Fruit fly (Drosophila melanogaster) whole organism, embryonic: ENCODE data around the gene e.
A peak's percentile ranks its signal among the peaks of the same experiment; 100 is the strongest.

Experiments
- Atf-2 ChIP-seq: fragments of 200-800 bp; sonication (Bioruptor generic); optimal IDR thresholded peaks from 2 replicates; lab custom pipeline; 2016; ENCODE audit warnings: missing biosample characterization, missing genetic modification characterization
- Bteb2 ChIP-seq: fragments of 200-800 bp; sonication (Bioruptor generic); optimal IDR thresholded peaks from 2 replicates; lab custom pipeline; 2016; ENCODE audit warnings: missing biosample characterization, missing genetic modification characterization
- CG11247 ChIP-seq: fragments of 200-800 bp; sonication (Bioruptor generic); IDR thresholded peaks from 2 replicates; pipeline ENCODE4 v1.3.6; 2022; ENCODE audit warnings: missing biosample characterization, missing genetic modification characterization
- CG12391 ChIP-seq: fragments of 200-800 bp; sonication (Bioruptor generic); optimal IDR thresholded peaks from 3 replicates; lab custom pipeline; 2018; ENCODE audit warnings: missing biosample characterization, mild to moderate bottlenecking, missing genetic modification characterization, moderate library complexity
- CG12769 ChIP-seq: fragments of 200-800 bp; sonication (Bioruptor generic); optimal IDR thresholded peaks from 2 replicates; lab custom pipeline; 2019; ENCODE audit warnings: missing biosample characterization, mild to moderate bottlenecking, missing genetic modification characterization, moderate library complexity
- CG13287 ChIP-seq: fragments of 200-800 bp; sonication (Bioruptor generic); IDR thresholded peaks from 2 replicates; pipeline ENCODE4 v1.3.6; 2022; ENCODE audit warnings: missing biosample characterization, missing genetic modification characterization; ENCODE audit not compliant: partially characterized antibody
- CG13296 ChIP-seq: fragments of 200-800 bp; sonication (Bioruptor generic); optimal IDR thresholded peaks from 3 replicates; lab custom pipeline; 2018; ENCODE audit warnings: missing biosample characterization, mild to moderate bottlenecking, missing genetic modification characterization
- CG13424 ChIP-seq: fragments of 200-800 bp; sonication (Bioruptor generic); optimal IDR thresholded peaks from 2 replicates; lab custom pipeline; 2019; ENCODE audit warnings: missing biosample characterization, mild to moderate bottlenecking, missing genetic modification characterization, moderate library complexity
- CG14441 ChIP-seq: fragments of 200-800 bp; sonication (Bioruptor generic); IDR thresholded peaks from 2 replicates; pipeline ENCODE4 v1.3.6; 2022; ENCODE audit warnings: missing biosample characterization, missing genetic modification characterization
- CG14710 ChIP-seq: fragments of 200-800 bp; sonication (Bioruptor generic); optimal IDR thresholded peaks from 3 replicates; lab custom pipeline; 2019; ENCODE audit warnings: missing biosample characterization, mild to moderate bottlenecking, missing genetic modification characterization, moderate library complexity
- CG15696 ChIP-seq: fragments of 200-800 bp; sonication (Bioruptor generic); optimal IDR thresholded peaks from 2 replicates; lab custom pipeline; 2019; ENCODE audit warnings: missing biosample characterization, mild to moderate bottlenecking, missing genetic modification characterization, moderate library complexity
- CG1647 ChIP-seq: fragments of 200-800 bp; sonication (Bioruptor generic); optimal IDR thresholded peaks from 3 replicates; lab custom pipeline; 2016; ENCODE audit warnings: missing biosample characterization, missing genetic modification characterization
- CG16815 ChIP-seq: fragments of 200-800 bp; sonication (Bioruptor generic); optimal IDR thresholded peaks from 3 replicates; lab custom pipeline; 2017; ENCODE audit warnings: missing biosample characterization, mild to moderate bottlenecking, missing genetic modification characterization
- CG18262 ChIP-seq: fragments of 200-800 bp; optimal IDR thresholded peaks from 3 replicates; lab custom pipeline; 2019; ENCODE audit warnings: missing biosample characterization, mild to moderate bottlenecking, missing genetic modification characterization, moderate library complexity
- CG2875 ChIP-seq: fragments of 200-800 bp; sonication (Bioruptor generic); optimal IDR thresholded peaks from 2 replicates; lab custom pipeline; 2017; ENCODE audit warnings: missing biosample characterization, mild to moderate bottlenecking, missing genetic modification characterization, missing genetic modification reagents
- CG31441 ChIP-seq: fragments of 200-800 bp; sonication (Bioruptor generic); IDR thresholded peaks from 2 replicates; pipeline ENCODE4 v1.3.6; 2022; ENCODE audit warnings: missing biosample characterization, missing genetic modification characterization
- CG34376 ChIP-seq: fragments of 200-800 bp; sonication (Bioruptor generic); optimal IDR thresholded peaks from 2 replicates; lab custom pipeline; 2018; ENCODE audit warnings: missing biosample characterization, mild to moderate bottlenecking, missing genetic modification characterization
- CG7556 ChIP-seq: fragments of 200-800 bp; sonication (Bioruptor generic); optimal IDR thresholded peaks from 2 replicates; lab custom pipeline; 2017; ENCODE audit warnings: missing biosample characterization, mild to moderate bottlenecking, missing genetic modification characterization
- CG9727 ChIP-seq: fragments of 200-800 bp; sonication (Bioruptor generic); optimal IDR thresholded peaks from 3 replicates; lab custom pipeline; 2017; ENCODE audit warnings: missing biosample characterization, mild to moderate bottlenecking, missing genetic modification characterization
- Camta ChIP-seq: fragments of 200-800 bp; sonication (Bioruptor generic); optimal IDR thresholded peaks from 2 replicates; lab custom pipeline; 2016; ENCODE audit warnings: missing biosample characterization, missing genetic modification characterization
- CoRest ChIP-seq: fragments of 200-800 bp; sonication (Bioruptor generic); optimal IDR thresholded peaks from 3 replicates; lab custom pipeline; 2018; ENCODE audit warnings: missing biosample characterization, mild to moderate bottlenecking, missing genetic modification characterization, moderate library complexity
- E2f2 ChIP-seq: fragments of 200-800 bp; sonication (Bioruptor generic); IDR thresholded peaks from 2 replicates; pipeline ENCODE4 v1.3.6; 2022; ENCODE audit warnings: missing biosample characterization, missing genetic modification characterization
- HLH54F ChIP-seq: fragments of 200-800 bp; sonication (Bioruptor generic); optimal IDR thresholded peaks from 3 replicates; lab custom pipeline; 2016; ENCODE audit warnings: missing biosample characterization, missing genetic modification characterization
- HLHmδ ChIP-seq: fragments of 200-800 bp; sonication (Bioruptor generic); optimal IDR thresholded peaks from 2 replicates; lab custom pipeline; 2018; ENCODE audit warnings: missing biosample characterization, mild to moderate bottlenecking, missing genetic modification characterization, moderate library complexity
- Oli ChIP-seq: fragments of 200-800 bp; sonication (Bioruptor generic); optimal IDR thresholded peaks from 2 replicates; lab custom pipeline; 2018; ENCODE audit warnings: missing biosample characterization, mild to moderate bottlenecking, missing genetic modification characterization, moderate library complexity
- Sox100B ChIP-seq: fragments of 200-800 bp; sonication (Bioruptor generic); optimal IDR thresholded peaks from 3 replicates; lab custom pipeline; 2018; ENCODE audit warnings: missing biosample characterization, mild to moderate bottlenecking, missing genetic modification characterization
- Xrp1 ChIP-seq: fragments of 200-800 bp; sonication (Bioruptor generic); IDR thresholded peaks from 2 replicates; pipeline ENCODE4 v1.3.6; 2022; ENCODE audit warnings: missing biosample characterization, missing genetic modification characterization
- ab ChIP-seq: fragments of 200-800 bp; sonication (Bioruptor generic); optimal IDR thresholded peaks from 2 replicates; lab custom pipeline; 2016; ENCODE audit warnings: missing biosample characterization, missing genetic modification characterization
- abd-A ChIP-seq: fragments of 200-800 bp; sonication (Bioruptor generic); optimal IDR thresholded peaks from 3 replicates; lab custom pipeline; 2019; ENCODE audit warnings: missing biosample characterization, mild to moderate bottlenecking, missing genetic modification characterization, moderate library complexity
- bcd ChIP-seq: fragments of 200-800 bp; sonication (Bioruptor generic); optimal IDR thresholded peaks from 2 replicates; lab custom pipeline; 2017; ENCODE audit warnings: missing biosample characterization, mild to moderate bottlenecking, missing genetic modification characterization
- dysf ChIP-seq: fragments of 200-800 bp; sonication (Bioruptor generic); IDR thresholded peaks from 3 replicates; pipeline ENCODE4 v1.3.6; 2022; ENCODE audit warnings: missing biosample characterization, missing genetic modification characterization
- ftz-f1 ChIP-seq: fragments of 200-800 bp; sonication (Bioruptor generic); optimal IDR thresholded peaks from 2 replicates; lab custom pipeline; 2016; ENCODE audit warnings: missing biosample characterization, missing genetic modification characterization
- gce ChIP-seq: fragments of 200-800 bp; sonication (Bioruptor generic); IDR thresholded peaks from 3 replicates; pipeline ENCODE4 v1.3.6; 2022; ENCODE audit warnings: missing biosample characterization, missing genetic modification characterization
- gcm ChIP-seq: fragments of 200-800 bp; sonication (Bioruptor generic); optimal IDR thresholded peaks from 2 replicates; lab custom pipeline; 2019; ENCODE audit warnings: missing biosample characterization, mild to moderate bottlenecking, missing genetic modification characterization, moderate library complexity
- ham ChIP-seq: fragments of 200-800 bp; sonication (Bioruptor generic); IDR thresholded peaks from 2 replicates; pipeline ENCODE4 v1.3.6; 2022; ENCODE audit warnings: missing biosample characterization, missing genetic modification characterization
- hkb ChIP-seq, 2 experiments: fragments of 200-800 bp in 1 of 2; fragments of >200 bp in 1 of 2; sonication (Bioruptor generic) in 1 of 2; IDR thresholded peaks in 1 of 2; optimal IDR thresholded peaks in 1 of 2; 2 replicates each; pipeline versions ENCODE4 v1.3.6 to Lab custom; 2017 to 2022; ENCODE audit warnings: missing biosample characterization in 1 of 2, missing genetic modification characterization in 1 of 2
- jigr1 ChIP-seq: fragments of 200-800 bp; sonication (Bioruptor generic); IDR thresholded peaks from 3 replicates; pipeline ENCODE4 v1.3.6; 2022; ENCODE audit warnings: missing biosample characterization, missing genetic modification characterization
- jumu ChIP-seq: fragments of 200-800 bp; sonication (Bioruptor generic); optimal IDR thresholded peaks from 3 replicates; lab custom pipeline; 2016; ENCODE audit warnings: missing biosample characterization, missing genetic modification characterization
- kni ChIP-seq: fragments of 200-800 bp; sonication (Bioruptor generic); optimal IDR thresholded peaks from 3 replicates; lab custom pipeline; 2017; ENCODE audit warnings: mild to moderate bottlenecking, missing biosample characterization, missing genetic modification reagents, missing genetic modification characterization
- phol ChIP-seq: fragments of 200-800 bp; sonication (Bioruptor generic); optimal IDR thresholded peaks from 3 replicates; lab custom pipeline; 2018; ENCODE audit warnings: missing biosample characterization, mild to moderate bottlenecking, missing genetic modification characterization, moderate library complexity
- pros ChIP-seq: fragments of 200-800 bp; sonication (Bioruptor generic); optimal IDR thresholded peaks from 3 replicates; lab custom pipeline; 2019; ENCODE audit warnings: missing biosample characterization, mild to moderate bottlenecking, missing genetic modification characterization, moderate library complexity
- pum ChIP-seq: fragments of 200-800 bp; sonication (Bioruptor generic); optimal IDR thresholded peaks from 2 replicates; lab custom pipeline; 2016; ENCODE audit warnings: missing biosample characterization, missing genetic modification characterization
- pzg ChIP-seq: fragments of 200-800 bp; sonication (Bioruptor generic); optimal IDR thresholded peaks from 3 replicates; lab custom pipeline; 2018; ENCODE audit warnings: missing biosample characterization, mild to moderate bottlenecking, missing genetic modification characterization, moderate library complexity
- slp2 ChIP-seq: fragments of 200-800 bp; sonication (Bioruptor generic); optimal IDR thresholded peaks from 2 replicates; lab custom pipeline; 2016; ENCODE audit warnings: missing biosample characterization, missing genetic modification characterization
- so ChIP-seq: fragments of 200-800 bp; sonication (Bioruptor generic); IDR thresholded peaks from 3 replicates; pipeline ENCODE4 v1.3.6; 2022; ENCODE audit warnings: missing biosample characterization, missing genetic modification characterization
- tna ChIP-seq: fragments of 200-800 bp; sonication (Bioruptor generic); IDR thresholded peaks from 2 replicates; pipeline ENCODE4 v1.3.6; 2022; ENCODE audit warnings: missing biosample characterization, missing genetic modification characterization; ENCODE audit not compliant: partially characterized antibody
- ttk ChIP-seq: fragments of 200-800 bp; sonication (Bioruptor generic); IDR thresholded peaks from 2 replicates; pipeline ENCODE4 v2.1.2; 2022; ENCODE audit warnings: missing biosample characterization, missing genetic modification characterization
- vvl ChIP-seq: fragments of 200-800 bp; sonication (Bioruptor generic); IDR thresholded peaks from 2 replicates; pipeline ENCODE4 v1.3.6; 2022; ENCODE audit warnings: missing biosample characterization, missing genetic modification characterization
- wor ChIP-seq: fragments of 200-800 bp; sonication (Bioruptor generic); IDR thresholded peaks from 2 replicates; pipeline ENCODE4 v1.3.6; 2022; ENCODE audit warnings: missing biosample characterization, missing genetic modification characterization

Gene e

DNA sequence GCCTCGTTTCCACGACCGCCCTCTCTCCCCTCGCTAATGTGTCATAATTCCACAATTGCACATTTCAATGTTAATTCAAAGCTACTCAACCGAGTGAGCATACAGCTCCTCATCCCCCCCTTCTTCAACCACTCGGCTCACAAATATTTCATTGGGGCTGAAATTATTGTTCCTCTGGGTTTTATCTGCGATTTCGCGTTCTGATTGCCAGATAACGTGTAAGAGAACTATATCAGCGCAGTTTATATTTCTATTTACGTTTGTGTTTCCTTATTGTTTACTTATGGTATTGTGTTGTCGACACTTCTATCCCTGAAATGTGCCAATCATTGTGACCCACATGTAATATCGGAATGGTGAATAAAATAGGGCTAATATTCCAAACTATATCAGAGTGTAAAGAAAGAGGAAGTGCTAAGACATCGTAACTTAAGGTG is 30.2 kb downstream of the e start (continued):
- TF ChIP-seq CG12769 (tag; lab: Kevin White, UChicago): peak; percentile 62
- peak; percentile 19 for TF ChIP-seq abd-A (tag; lab: Kevin White, UChicago)
- peak; percentile 53 for TF ChIP-seq CG13296 (GFP tag; lab: Kevin White, UChicago)
- TF ChIP-seq CG2875 (GFP tag; lab: Kevin White, UChicago): no peak
- TF ChIP-seq jigr1 (GFP tag; lab: Robert Waterston, UW): no peak
- no peak for TF ChIP-seq Bteb2 (GFP tag; lab: Kevin White, UChicago)
- peak; percentile 67 for TF ChIP-seq CG14441 (GFP tag; lab: Robert Waterston, UW)
- TF ChIP-seq CG34376 (GFP tag; lab: Kevin White, UChicago): peak; percentile 93
- no peak for TF ChIP-seq Xrp1 (GFP tag; lab: Robert Waterston, UW)
- no peak for TF ChIP-seq CG11247 (GFP tag; lab: Robert Waterston, UW)
- TF ChIP-seq ham (GFP tag; lab: Robert Waterston, UW): no peak
- peak; percentile 56 for TF ChIP-seq ftz-f1 (GFP tag; lab: Kevin White, UChicago)

DNA sequence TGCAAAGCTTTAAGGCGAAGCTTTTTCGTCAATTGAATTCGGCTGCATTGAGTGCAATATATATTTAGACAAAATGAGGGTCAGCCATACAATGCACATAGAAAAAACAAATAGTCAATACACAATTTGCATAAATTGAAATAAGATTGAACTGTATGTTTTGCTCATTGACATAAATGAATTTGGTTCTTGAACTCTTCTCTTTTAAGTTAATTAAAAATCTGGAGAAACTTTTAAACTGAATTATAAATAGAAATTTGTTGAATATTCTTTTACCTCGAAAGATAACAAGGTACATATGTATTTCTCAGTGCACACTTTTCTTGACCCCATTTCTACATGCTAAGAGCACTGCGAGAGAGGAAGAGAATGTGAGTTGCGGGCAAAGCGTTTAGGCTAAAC is 30.6 kb downstream of the e start:
- no peak for TF ChIP-seq HLH54F (GFP tag; lab: Kevin White, UChicago)
- no peak for TF ChIP-seq ttk (GFP tag; lab: Robert Waterston, UW)
- TF ChIP-seq pros: peak; percentile 70
- TF ChIP-seq CG31441 (GFP tag; lab: Robert Waterston, UW): peak; percentile 68
- 0 out of 3 replicates have a peak, but pooled peaks have one; percentile 43 for TF ChIP-seq gce (GFP tag; lab: Robert Waterston, UW)
- TF ChIP-seq HLHmδ (GFP tag; lab: Kevin White, UChicago): no peak
- no peak for TF ChIP-seq slp2 (GFP tag; lab: Kevin White, UChicago)
- no peak for TF ChIP-seq ab
- TF ChIP-seq CG15696 (tag; lab: Kevin White, UChicago): no peak
- no peak for TF ChIP-seq hkb (optimal IDR thresholded peaks at IDR 0.05; lab: Kevin White, UChicago)
- no peak for TF ChIP-seq hkb (GFP tag; IDR thresholded peaks at IDR 0.05; lab: Robert Waterston, UW)
- peak; percentile 65 for TF ChIP-seq CG12391 (tag; lab: Kevin White, UChicago)
- no peak for TF ChIP-seq CG16815
- no peak for TF ChIP-seq CG1647
- peak; percentile 44 for TF ChIP-seq CoRest (tag; lab: Kevin White, UChicago)
- TF ChIP-seq so (GFP tag; lab: Robert Waterston, UW): no peak; the same call in 2 of the 3 replicates
- no peak for TF ChIP-seq pum (GFP tag; lab: Kevin White, UChicago)
- 0 out of 2 replicates have a peak, but pooled peaks have one; percentile 8 for TF ChIP-seq vvl
- TF ChIP-seq CG13287 (GFP tag; lab: Robert Waterston, UW): no peak
- TF ChIP-seq Atf-2 (GFP tag; lab: Kevin White, UChicago): no peak
- peak; percentile 63 for TF ChIP-seq CG7556
- TF ChIP-seq gcm: peak; percentile 49
- TF ChIP-seq CG13424: peak; percentile 52
- TF ChIP-seq kni (GFP tag; lab: Kevin White, UChicago): no peak
- TF ChIP-seq pzg: no peak
- TF ChIP-seq CG14710: peak; percentile 47
- TF ChIP-seq CG18262 (tag; lab: Kevin White, UChicago): peak; percentile 76
- TF ChIP-seq Oli: peak; percentile 51
- TF ChIP-seq bcd: peak; percentile 10
- TF ChIP-seq CG9727 (GFP tag; lab: Kevin White, UChicago): peak; percentile 3
- TF ChIP-seq dysf (GFP tag; lab: Robert Waterston, UW): peak; percentile 5; the same call in 1 of the 3 replicates
- peak; percentile 50 for TF ChIP-seq phol (tag; lab: Kevin White, UChicago)
- TF ChIP-seq Sox100B (GFP tag; lab: Kevin White, UChicago): peak; percentile 43
- TF ChIP-seq wor (GFP tag; lab: Robert Waterston, UW): no peak
- no peak for TF ChIP-seq Camta (GFP tag; lab: Kevin White, UChicago)
- TF ChIP-seq jumu (GFP tag; lab: Kevin White, UChicago): no peak
- TF ChIP-seq E2f2: 0 out of 2 replicates have a peak, but pooled peaks have one; percentile 11
- TF ChIP-seq tna (GFP tag; lab: Robert Waterston, UW): no peak
